Fruit fly (Drosophila melanogaster): Measurements from ENCODE around the gene CG12219.

DNA sequence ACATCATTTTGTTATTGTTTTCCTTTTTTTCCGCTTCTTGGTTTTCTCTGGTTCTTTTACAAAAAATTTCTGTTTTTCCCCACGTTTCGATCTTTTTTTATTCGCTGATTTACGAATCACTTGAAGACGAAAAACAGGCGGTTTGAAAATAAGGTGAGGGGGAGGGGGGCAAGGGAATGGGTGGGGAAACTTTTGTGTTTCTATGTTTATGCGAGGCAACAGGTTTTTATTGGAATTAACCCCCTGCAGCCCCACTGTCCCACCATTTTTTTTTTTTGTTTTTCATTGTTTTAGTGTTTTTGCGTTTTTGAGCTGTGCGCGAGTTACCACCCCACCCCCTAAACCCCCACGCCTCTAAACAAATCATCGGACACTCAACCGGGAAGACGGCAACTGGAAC, 33.9 kb upstream of the CG12219 start:
- no peak for TF ChIP-seq hb (GFP tag; IDR thresholded peaks at IDR 0.05; ENCODE audit: partially characterized antibody)
- no peak for TF ChIP-seq CG11723 (GFP tag; optimal IDR thresholded peaks at IDR 0.05)
- TF ChIP-seq HmgZ (tag; optimal IDR thresholded peaks at IDR 0.05) = no peak
- TF ChIP-seq ac (GFP tag; optimal IDR thresholded peaks at IDR 0.05) = no peak
- TF ChIP-seq Dip2 (GFP tag; IDR thresholded peaks at IDR 0.05) = no peak
- TF ChIP-seq CG16779 (GFP tag; IDR thresholded peaks at IDR 0.05) = no peak
- no peak for TF ChIP-seq Abd-B (GFP tag; optimal IDR thresholded peaks at IDR 0.05)
- no peak for TF ChIP-seq CG1832 (GFP tag; optimal IDR thresholded peaks at IDR 0.05)
- TF ChIP-seq Hr39 (optimal IDR thresholded peaks at IDR 0.05) = no peak
- no peak for TF ChIP-seq CG6654 (GFP tag; optimal IDR thresholded peaks at IDR 0.05)
- TF ChIP-seq Oli (tag; optimal IDR thresholded peaks at IDR 0.05) = no peak
- TF ChIP-seq CG10267 (tag; optimal IDR thresholded peaks at IDR 0.05) = no peak
